Fruit fly (Drosophila melanogaster) whole organism, embryonic: ENCODE measurements around the gene CG1632.

Experiments
- Bgb ChIP-seq: fragments of 200-800 bp; sonication (Bioruptor generic); IDR thresholded peaks from 2 replicates; pipeline ENCODE4 v1.3.6; 2022; ENCODE audit warnings: missing biosample characterization, missing genetic modification characterization; ENCODE audit not compliant: partially characterized antibody
- BtbVII ChIP-seq: fragments of 200-800 bp; sonication (Bioruptor generic); optimal IDR thresholded peaks from 3 replicates; lab custom pipeline; 2017; ENCODE audit warnings: missing biosample characterization, mild to moderate bottlenecking, missing genetic modification characterization
- C15 ChIP-seq: fragments of 200-800 bp; sonication (Bioruptor generic); IDR thresholded peaks from 3 replicates; pipeline ENCODE4 v1.3.6; 2022; ENCODE audit warnings: missing biosample characterization, missing genetic modification characterization
- CG10321 ChIP-seq: fragments of 200-800 bp; sonication (Bioruptor generic); IDR thresholded peaks from 2 replicates; pipeline ENCODE4 v1.3.6; 2022; ENCODE audit warnings: missing biosample characterization, missing genetic modification characterization
- CG10462 ChIP-seq: fragments of 200-800 bp; sonication (Bioruptor generic); optimal IDR thresholded peaks from 2 replicates; lab custom pipeline; 2016; ENCODE audit warnings: missing biosample characterization, missing genetic modification characterization
- CG13624 ChIP-seq: fragments of 200-800 bp; sonication (Bioruptor generic); optimal IDR thresholded peaks from 2 replicates; lab custom pipeline; 2016; ENCODE audit warnings: missing biosample characterization, missing genetic modification characterization
- CG14014 ChIP-seq: fragments of 200-800 bp; sonication (Bioruptor generic); IDR thresholded peaks from 2 replicates; pipeline ENCODE4 v1.3.6; 2022; ENCODE audit warnings: missing biosample characterization, missing genetic modification characterization
- CG1603 ChIP-seq: fragments of 200-800 bp; sonication (Bioruptor generic); optimal IDR thresholded peaks from 2 replicates; lab custom pipeline; 2019; ENCODE audit warnings: missing biosample characterization, mild to moderate bottlenecking, missing genetic modification characterization, moderate library complexity
- CG17328 ChIP-seq: fragments of 200-800 bp; sonication (Bioruptor generic); IDR thresholded peaks from 2 replicates; pipeline ENCODE4 v1.3.6; 2022; ENCODE audit warnings: missing biosample characterization, missing genetic modification characterization
- CG2199 ChIP-seq: fragments of 200-800 bp; sonication (Bioruptor generic); IDR thresholded peaks from 3 replicates; pipeline ENCODE4 v1.3.6; 2022; ENCODE audit warnings: missing biosample characterization, missing genetic modification characterization
- CG2678 ChIP-seq: fragments of 200-800 bp; sonication (Bioruptor generic); optimal IDR thresholded peaks from 3 replicates; lab custom pipeline; 2019; ENCODE audit warnings: missing biosample characterization, mild to moderate bottlenecking, missing genetic modification characterization, moderate library complexity
- CG34224 ChIP-seq: fragments of 200-800 bp; sonication (Bioruptor generic); IDR thresholded peaks from 3 replicates; pipeline ENCODE4 v1.3.6; 2022; ENCODE audit warnings: missing biosample characterization, missing genetic modification characterization; ENCODE audit not compliant: partially characterized antibody
- CG4360 ChIP-seq: fragments of 200-800 bp; sonication (Bioruptor generic); IDR thresholded peaks from 2 replicates; pipeline ENCODE4 v1.3.6; 2022; ENCODE audit warnings: missing biosample characterization, missing genetic modification characterization
- CG4820 ChIP-seq: fragments of 200-800 bp; sonication (Bioruptor generic); optimal IDR thresholded peaks from 3 replicates; lab custom pipeline; 2016; ENCODE audit warnings: missing biosample characterization, missing genetic modification characterization
- CG6813 ChIP-seq: fragments of 200-800 bp; sonication (Bioruptor generic); optimal IDR thresholded peaks from 2 replicates; lab custom pipeline; 2017; ENCODE audit warnings: missing biosample characterization, missing genetic modification characterization, mild to moderate bottlenecking, moderate library complexity, missing genetic modification reagents
- CG7357 ChIP-seq: fragments of 200-800 bp; sonication (Bioruptor generic); IDR thresholded peaks from 3 replicates; pipeline ENCODE4 v1.3.6; 2022; ENCODE audit warnings: missing biosample characterization, missing genetic modification characterization
- CG7963 ChIP-seq: fragments of 200-800 bp; sonication (Bioruptor generic); IDR thresholded peaks from 3 replicates; pipeline ENCODE4 v1.3.6; 2022; ENCODE audit warnings: missing biosample characterization, missing genetic modification characterization; ENCODE audit not compliant: partially characterized antibody
- CG8089 ChIP-seq: fragments of 200-800 bp; sonication (Bioruptor generic); optimal IDR thresholded peaks from 3 replicates; lab custom pipeline; 2016; ENCODE audit warnings: missing biosample characterization, missing genetic modification characterization
- CG9797 ChIP-seq: fragments of 200-800 bp; sonication (Bioruptor generic); optimal IDR thresholded peaks from 3 replicates; lab custom pipeline; 2018; ENCODE audit warnings: missing biosample characterization, mild to moderate bottlenecking, missing genetic modification characterization
- Dip3 ChIP-seq: fragments of 200-800 bp; sonication (Bioruptor generic); optimal IDR thresholded peaks from 3 replicates; lab custom pipeline; 2016; ENCODE audit warnings: missing biosample characterization, missing genetic modification characterization
- Ets97D ChIP-seq: fragments of 200-800 bp; sonication (Bioruptor generic); optimal IDR thresholded peaks from 3 replicates; lab custom pipeline; 2016; ENCODE audit warnings: missing biosample characterization, missing genetic modification characterization
- Gug ChIP-seq: fragments of 200-800 bp; sonication (Bioruptor generic); IDR thresholded peaks from 4 replicates; pipeline ENCODE4 v1.3.6; 2022; ENCODE audit warnings: missing biosample characterization, missing genetic modification characterization
- HLH4C ChIP-seq: fragments of 200-800 bp; sonication (Bioruptor generic); IDR thresholded peaks from 3 replicates; pipeline ENCODE4 v1.3.6; 2022; ENCODE audit warnings: missing biosample characterization, missing genetic modification characterization; ENCODE audit not compliant: partially characterized antibody
- Opbp ChIP-seq: fragments of 200-800 bp; sonication (Bioruptor generic); IDR thresholded peaks from 3 replicates; pipeline ENCODE4 v1.3.6; 2022; ENCODE audit warnings: missing biosample characterization, missing genetic modification characterization; ENCODE audit not compliant: partially characterized antibody
- Sin3A ChIP-seq: fragments of >200 bp; optimal IDR thresholded peaks from 2 replicates; lab custom pipeline; 2018
- Ssrp ChIP-seq: fragments of 200-800 bp; sonication (Bioruptor generic); optimal IDR thresholded peaks from 2 replicates; lab custom pipeline; 2018; ENCODE audit warnings: missing biosample characterization, mild to moderate bottlenecking, missing genetic modification characterization, moderate library complexity
- Tbp ChIP-seq: fragments of >200 bp; optimal IDR thresholded peaks from 2 replicates; lab custom pipeline; 2018; ENCODE audit warnings: missing biosample characterization, missing genetic modification characterization
- amos ChIP-seq: fragments of 200-800 bp; sonication (Bioruptor generic); IDR thresholded peaks from 2 replicates; pipeline ENCODE4 v1.3.6; 2022; ENCODE audit warnings: missing biosample characterization, missing genetic modification characterization; ENCODE audit not compliant: partially characterized antibody
- ase ChIP-seq: fragments of 200-800 bp; sonication (Bioruptor generic); IDR thresholded peaks from 3 replicates; pipeline ENCODE4 v1.3.6; 2022; ENCODE audit warnings: missing biosample characterization, missing genetic modification characterization
- bbx ChIP-seq: fragments of 200-800 bp; sonication (Bioruptor generic); IDR thresholded peaks from 2 replicates; pipeline ENCODE4 v1.3.6; 2022; ENCODE audit warnings: missing biosample characterization, missing genetic modification characterization; ENCODE audit not compliant: partially characterized antibody
- br ChIP-seq: fragments of >200 bp; optimal IDR thresholded peaks from 2 replicates; lab custom pipeline; 2017
- chm ChIP-seq: fragments of 200-800 bp; sonication (Bioruptor generic); IDR thresholded peaks from 2 replicates; pipeline ENCODE4 v1.3.6; 2022; ENCODE audit warnings: missing biosample characterization, missing genetic modification characterization
- croc ChIP-seq: fragments of 200-800 bp; sonication (Bioruptor generic); conservative IDR thresholded peaks from 3 replicates; pipeline ENCODE4 v1.3.6; 2022; ENCODE audit warnings: missing biosample characterization, missing genetic modification characterization
- dmrt11E ChIP-seq: fragments of 200-800 bp; sonication (Bioruptor generic); optimal IDR thresholded peaks from 3 replicates; lab custom pipeline; 2018; ENCODE audit warnings: missing biosample characterization, mild to moderate bottlenecking, missing genetic modification characterization, moderate library complexity
- dpn ChIP-seq, 2 experiments: fragments of 200-800 bp; sonication (Bioruptor generic); optimal IDR thresholded peaks; 3 replicates each; lab custom pipeline; 2016; ENCODE audit warnings: missing biosample characterization in 2 of 2, missing genetic modification characterization in 2 of 2
- esg ChIP-seq: fragments of 200-800 bp; sonication (Bioruptor generic); conservative IDR thresholded peaks from 2 replicates; pipeline ENCODE4 v1.3.6; 2022; ENCODE audit warnings: missing biosample characterization, missing genetic modification characterization
- insv ChIP-seq, 2 experiments: fragments of 200-800 bp; sonication (Bioruptor generic); optimal IDR thresholded peaks; 3 replicates each; lab custom pipeline; 2016 to 2018; ENCODE audit warnings: missing biosample characterization in 2 of 2, missing genetic modification characterization in 2 of 2
- inv ChIP-seq: fragments of 200-800 bp; sonication (Bioruptor generic); IDR thresholded peaks from 2 replicates; pipeline ENCODE4 v1.3.6; 2022; ENCODE audit warnings: missing biosample characterization, missing genetic modification characterization; ENCODE audit not compliant: partially characterized antibody
- jing ChIP-seq: fragments of 200-800 bp; sonication (Bioruptor generic); optimal IDR thresholded peaks from 2 replicates; lab custom pipeline; 2018; ENCODE audit warnings: missing biosample characterization, mild to moderate bottlenecking, missing genetic modification characterization
- mld ChIP-seq: fragments of 200-800 bp; sonication (Bioruptor generic); IDR thresholded peaks from 3 replicates; pipeline ENCODE4 v1.3.6; 2022; ENCODE audit warnings: missing biosample characterization, missing genetic modification characterization; ENCODE audit not compliant: partially characterized antibody
- nom ChIP-seq: fragments of 200-800 bp; sonication (Bioruptor generic); optimal IDR thresholded peaks from 2 replicates; lab custom pipeline; 2017; ENCODE audit warnings: missing biosample characterization, missing genetic modification characterization, mild to moderate bottlenecking, moderate library complexity, missing genetic modification reagents
- oc ChIP-seq: fragments of 200-800 bp; sonication (Bioruptor generic); optimal IDR thresholded peaks from 2 replicates; lab custom pipeline; 2018; ENCODE audit warnings: missing biosample characterization, mild to moderate bottlenecking, missing genetic modification characterization, moderate library complexity
- onecut ChIP-seq: fragments of 200-800 bp; sonication (Bioruptor generic); IDR thresholded peaks from 2 replicates; pipeline ENCODE4 v1.3.6; 2022; ENCODE audit warnings: missing biosample characterization, missing genetic modification characterization
- pfk ChIP-seq: fragments of 200-800 bp; sonication (Bioruptor generic); optimal IDR thresholded peaks from 2 replicates; lab custom pipeline; 2018; ENCODE audit warnings: missing biosample characterization, mild to moderate bottlenecking, missing genetic modification characterization, moderate library complexity
- phol ChIP-seq: fragments of 200-800 bp; sonication (Bioruptor generic); optimal IDR thresholded peaks from 3 replicates; lab custom pipeline; 2018; ENCODE audit warnings: missing biosample characterization, mild to moderate bottlenecking, missing genetic modification characterization, moderate library complexity
- ranshi ChIP-seq: fragments of 200-800 bp; sonication (Bioruptor generic); IDR thresholded peaks from 2 replicates; pipeline ENCODE4 v1.3.6; 2022; ENCODE audit warnings: missing biosample characterization, missing genetic modification characterization
- salm ChIP-seq: fragments of 200-800 bp; sonication (Bioruptor generic); optimal IDR thresholded peaks from 2 replicates; lab custom pipeline; 2018; ENCODE audit warnings: missing biosample characterization, mild to moderate bottlenecking, missing genetic modification characterization
- sima ChIP-seq: fragments of 200-800 bp; sonication (Bioruptor generic); optimal IDR thresholded peaks from 2 replicates; lab custom pipeline; 2016; ENCODE audit warnings: missing biosample characterization, missing genetic modification characterization
- slp2 ChIP-seq: fragments of 200-800 bp; sonication (Bioruptor generic); optimal IDR thresholded peaks from 2 replicates; lab custom pipeline; 2016; ENCODE audit warnings: missing biosample characterization, missing genetic modification characterization
- trh ChIP-seq: fragments of 200-800 bp; sonication (Bioruptor generic); optimal IDR thresholded peaks from 2 replicates; lab custom pipeline; 2016; ENCODE audit warnings: missing biosample characterization, missing genetic modification characterization
- vfl ChIP-seq: fragments of 200-800 bp; sonication (Bioruptor generic); optimal IDR thresholded peaks from 2 replicates; lab custom pipeline; 2016; ENCODE audit warnings: missing biosample characterization, missing genetic modification characterization
- vnd ChIP-seq: fragments of 200-800 bp; sonication (Bioruptor generic); IDR thresholded peaks from 3 replicates; pipeline ENCODE4 v1.3.6; 2022; ENCODE audit warnings: missing biosample characterization, missing genetic modification characterization; ENCODE audit not compliant: partially characterized antibody

The CG1632 gene

DNA sequence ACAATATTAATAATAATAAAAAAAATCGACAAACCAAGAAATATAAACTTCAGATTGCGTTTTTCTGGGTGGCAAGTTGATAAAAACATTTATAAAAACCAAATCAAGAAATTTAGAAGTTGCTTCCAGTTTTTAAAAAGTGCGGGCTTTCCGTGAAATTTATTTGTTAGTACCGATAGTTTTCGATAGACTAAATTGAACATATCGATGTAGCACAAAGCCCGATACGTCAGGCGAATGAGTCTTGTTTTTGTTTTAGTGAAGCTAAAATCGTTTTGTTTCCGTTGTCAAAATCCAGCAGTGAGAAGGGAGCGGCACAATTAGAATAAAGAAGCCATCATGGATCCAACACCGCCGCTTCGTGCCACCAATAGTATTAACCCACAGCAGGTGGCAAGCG lies 12.0 kb upstream of the CG1632 start, which contains the start of gene CG2147 (continued):
- peak; percentile 83 for TF ChIP-seq Bgb
- no peak for TF ChIP-seq CG8089 (GFP tag; lab: Kevin White, UChicago)
- TF ChIP-seq CG34224: peak; percentile 91
- TF ChIP-seq slp2 (GFP tag; lab: Kevin White, UChicago): no peak
- no peak for TF ChIP-seq esg
- peak; percentile 75 for TF ChIP-seq CG7963 (GFP tag; lab: Robert Waterston, UW)
- TF ChIP-seq dmrt11E (tag; lab: Kevin White, UChicago): no peak
- no peak for TF ChIP-seq BtbVII (GFP tag; lab: Kevin White, UChicago)
- TF ChIP-seq vnd (GFP tag; lab: Robert Waterston, UW): peak; percentile 66
- TF ChIP-seq ase (GFP tag; lab: Robert Waterston, UW): no peak
- TF ChIP-seq salm (tag; lab: Kevin White, UChicago): no peak
- TF ChIP-seq Ssrp: no peak
- no peak for TF ChIP-seq phol (tag; lab: Kevin White, UChicago)
- TF ChIP-seq ranshi: no peak
- no peak for TF ChIP-seq pfk
- no peak for TF ChIP-seq Tbp (GFP tag; lab: Kevin White, UChicago)
- TF ChIP-seq bbx (GFP tag; lab: Robert Waterston, UW): peak; percentile 86
- TF ChIP-seq CG10321: no peak
- peak; percentile 70 for TF ChIP-seq inv
- TF ChIP-seq br: no peak
- TF ChIP-seq CG17328 (GFP tag; lab: Robert Waterston, UW): no peak
- no peak for TF ChIP-seq CG4820 (GFP tag; lab: Kevin White, UChicago)
- no peak for TF ChIP-seq CG13624
- no peak for TF ChIP-seq onecut (GFP tag; lab: Robert Waterston, UW)
- no peak for TF ChIP-seq CG2199 (GFP tag; lab: Robert Waterston, UW)
- TF ChIP-seq Opbp: peak; percentile 79
- TF ChIP-seq Gug (GFP tag; lab: Robert Waterston, UW): no peak
- TF ChIP-seq Sin3A (lab: Kevin White, UChicago): no peak
- TF ChIP-seq amos (GFP tag; lab: Robert Waterston, UW): peak; percentile 85
- TF ChIP-seq CG1603: no peak
- no peak for TF ChIP-seq sima (GFP tag; lab: Kevin White, UChicago)
- peak; percentile 81 for TF ChIP-seq HLH4C (GFP tag; lab: Robert Waterston, UW)
- TF ChIP-seq CG4360 (GFP tag; lab: Robert Waterston, UW): no peak
- TF ChIP-seq CG14014 (GFP tag; lab: Robert Waterston, UW): no peak
- no peak for TF ChIP-seq jing (GFP tag; lab: Kevin White, UChicago)
- no peak for TF ChIP-seq croc
- no peak for TF ChIP-seq oc (tag; lab: Kevin White, UChicago)
- TF ChIP-seq CG2678: no peak
- TF ChIP-seq chm (GFP tag; lab: Robert Waterston, UW): no peak
- no peak for TF ChIP-seq CG10462 (GFP tag; lab: Kevin White, UChicago)
- TF ChIP-seq dpn (GFP tag; optimal IDR thresholded peaks at IDR 0.05; lab: Kevin White, UChicago): no peak
- no peak for TF ChIP-seq CG6813
- TF ChIP-seq insv (GFP tag; optimal IDR thresholded peaks at IDR 0.05; lab: Kevin White, UChicago): no peak
- TF ChIP-seq Ets97D (GFP tag; lab: Kevin White, UChicago): peak; percentile 30
- TF ChIP-seq CG7357 (GFP tag; lab: Robert Waterston, UW): no peak
- TF ChIP-seq Dip3: no peak
- TF ChIP-seq trh (GFP tag; lab: Kevin White, UChicago): no peak
- no peak for TF ChIP-seq CG9797
- TF ChIP-seq nom: no peak
- TF ChIP-seq C15 (GFP tag; lab: Robert Waterston, UW): no peak
- 0 out of 3 replicates have a peak, but pooled peaks have one; percentile 61 for TF ChIP-seq mld (GFP tag; lab: Robert Waterston, UW)
- TF ChIP-seq vfl (GFP tag; lab: Kevin White, UChicago): no peak
